Worm (Caenorhabditis elegans): ENCODE results near the gene C33H5.13.
A peak's percentile ranks its signal among the peaks of the same experiment; 100 is the strongest.

Gene C33H5.13

ce11 chrIV:7822524-7822923 lies 30.5 kb upstream of the C33H5.13 start, which contains the start of gene T14A8.2:
Gene T14A8.2 (minus strand): TSS chrIV:7822624.
- TF ChIP-seq snpc-4 (tag; optimal IDR thresholded peaks at IDR 0.05) (no peak), elt-1 (tag; optimal IDR thresholded peaks at IDR 0.05; ENCODE audit: borderline replicate concordance, insufficient read depth) (no peak), lin-32 (GFP tag; optimal IDR thresholded peaks at IDR 0.05) (no peak), lin-13 (tag; optimal IDR thresholded peaks at IDR 0.05) (no peak)

ce11 chrIV:7817852-7818251 lies 25.8 kb upstream of the C33H5.13 start, which contains the start of gene ric-3:
Gene ric-3 (plus strand): TSS chrIV:7818251.
- peak; percentile 72 for TF ChIP-seq unc-120 (tag; optimal IDR thresholded peaks at IDR 0.05; ENCODE audit: poor library complexity, severe bottlenecking)
- no peak for TF ChIP-seq cnd-1 (tag; optimal IDR thresholded peaks at IDR 0.05)
- TF ChIP-seq M03D4.4 (tag; optimal IDR thresholded peaks at IDR 0.05) = no peak
- peak; percentile 60 for TF ChIP-seq unc-62 (GFP tag; optimal IDR thresholded peaks at IDR 0.05)
- peak; percentile 60 for TF ChIP-seq hlh-1 (tag; optimal IDR thresholded peaks at IDR 0.05)
- no peak for TF ChIP-seq snpc-4 (tag; optimal IDR thresholded peaks at IDR 0.05)
- peak; percentile 29 for TF ChIP-seq mep-1 (tag; optimal IDR thresholded peaks at IDR 0.05)
- no peak for TF ChIP-seq bed-3 (GFP tag; optimal IDR thresholded peaks at IDR 0.05)
- TF ChIP-seq lin-32 (GFP tag; optimal IDR thresholded peaks at IDR 0.05) = no peak
- no peak for TF ChIP-seq ztf-11 (tag; optimal IDR thresholded peaks at IDR 0.05)
- peak; percentile 6 for TF ChIP-seq ham-2 (GFP tag; optimal IDR thresholded peaks at IDR 0.05)
- no peak for TF ChIP-seq nhr-2 (tag; optimal IDR thresholded peaks at IDR 0.05)
- TF ChIP-seq zip-8 (tag; optimal IDR thresholded peaks at IDR 0.05) = no peak
- TF ChIP-seq drap-1 (GFP tag; optimal IDR thresholded peaks at IDR 0.05) = no peak
- peak; percentile 9 for TF ChIP-seq elt-3 (tag; optimal IDR thresholded peaks at IDR 0.05)
- no peak for TF ChIP-seq blmp-1 (tag; optimal IDR thresholded peaks at IDR 0.05)
- TF ChIP-seq nhr-28 (tag; optimal IDR thresholded peaks at IDR 0.05) = no peak
- no peak for TF ChIP-seq nhr-237 (tag; optimal IDR thresholded peaks at IDR 0.05)
- TF ChIP-seq sptf-1 (tag; optimal IDR thresholded peaks at IDR 0.05) = no peak
- TF ChIP-seq nhr-12 (tag; optimal IDR thresholded peaks at IDR 0.05) = no peak
- TF ChIP-seq flh-1 (GFP tag; optimal IDR thresholded peaks at IDR 0.05) = no peak
- TF ChIP-seq ceh-43 (GFP tag; optimal IDR thresholded peaks at IDR 0.05) = no peak
- no peak for TF ChIP-seq elt-1 (tag; optimal IDR thresholded peaks at IDR 0.05; ENCODE audit: borderline replicate concordance, insufficient read depth)
- no peak for TF ChIP-seq mls-2 (tag; optimal IDR thresholded peaks at IDR 0.05)
- TF ChIP-seq ces-1 (GFP tag; optimal IDR thresholded peaks at IDR 0.05) = peak; percentile 84
- TF ChIP-seq nhr-76 (tag; optimal IDR thresholded peaks at IDR 0.05) = no peak
- no peak for TF ChIP-seq lsy-2 (tag; optimal IDR thresholded peaks at IDR 0.05)
- no peak for TF ChIP-seq sem-2 (GFP tag; optimal IDR thresholded peaks at IDR 0.05)
- TF ChIP-seq ceh-39 (tag; optimal IDR thresholded peaks at IDR 0.05) = no peak
- no peak for TF ChIP-seq mab-5 (tag; optimal IDR thresholded peaks at IDR 0.05)
- no peak for TF ChIP-seq pha-4 (tag; optimal IDR thresholded peaks at IDR 0.05)
- no peak for TF ChIP-seq unc-39 (tag; optimal IDR thresholded peaks at IDR 0.05)
- no peak for TF ChIP-seq lin-13 (tag; optimal IDR thresholded peaks at IDR 0.05)
- no peak for TF ChIP-seq tbx-8 (GFP tag; optimal IDR thresholded peaks at IDR 0.05)

ce11 chrIV:7816402-7817102 lies 24.5 kb upstream of the C33H5.13 start:
- no peak for TF ChIP-seq mls-2 (tag; optimal IDR thresholded peaks at IDR 0.05)
- TF ChIP-seq bed-3 (GFP tag; optimal IDR thresholded peaks at IDR 0.05) = no peak
- no peak for TF ChIP-seq nhr-12 (tag; optimal IDR thresholded peaks at IDR 0.05)
- TF ChIP-seq pha-4 (tag; optimal IDR thresholded peaks at IDR 0.05) = no peak
- no peak for TF ChIP-seq flh-1 (GFP tag; optimal IDR thresholded peaks at IDR 0.05)
- no peak for TF ChIP-seq ham-2 (GFP tag; optimal IDR thresholded peaks at IDR 0.05)
- TF ChIP-seq nhr-237 (tag; optimal IDR thresholded peaks at IDR 0.05) = no peak
- TF ChIP-seq hlh-1 (tag; optimal IDR thresholded peaks at IDR 0.05) = peak; percentile 44
- TF ChIP-seq M03D4.4 (tag; optimal IDR thresholded peaks at IDR 0.05) = no peak
- TF ChIP-seq mep-1 (tag; optimal IDR thresholded peaks at IDR 0.05) = peak; percentile 9
- TF ChIP-seq elt-3 (tag; optimal IDR thresholded peaks at IDR 0.05) = no peak
- no peak for TF ChIP-seq sem-2 (GFP tag; optimal IDR thresholded peaks at IDR 0.05)
- TF ChIP-seq nhr-2 (tag; optimal IDR thresholded peaks at IDR 0.05) = no peak
- TF ChIP-seq blmp-1 (tag; optimal IDR thresholded peaks at IDR 0.05) = no peak
- no peak for TF ChIP-seq ceh-83 (GFP tag; optimal IDR thresholded peaks at IDR 0.05)
- no peak for TF ChIP-seq zip-8 (tag; optimal IDR thresholded peaks at IDR 0.05)
- TF ChIP-seq snpc-4 (tag; optimal IDR thresholded peaks at IDR 0.05) = no peak
- TF ChIP-seq unc-62 (GFP tag; optimal IDR thresholded peaks at IDR 0.05) = no peak
- no peak for TF ChIP-seq ceh-39 (tag; optimal IDR thresholded peaks at IDR 0.05)
- TF ChIP-seq drap-1 (GFP tag; optimal IDR thresholded peaks at IDR 0.05) = no peak
- TF ChIP-seq mab-5 (tag; optimal IDR thresholded peaks at IDR 0.05) = no peak
- TF ChIP-seq ztf-11 (tag; optimal IDR thresholded peaks at IDR 0.05) = no peak
- TF ChIP-seq ceh-43 (GFP tag; optimal IDR thresholded peaks at IDR 0.05) = peak; percentile 30

Measured in whole organism, mixed stage, embryonic.